Fruit fly (Drosophila melanogaster) whole organism, embryonic: Measurements from ENCODE around the gene CG33293.

Experiments used
- Ada2b ChIP-seq: fragments of 200-800 bp; sonication (Bioruptor generic); IDR thresholded peaks from 2 replicates; pipeline ENCODE4 v1.3.6; 2022; ENCODE audit warnings: missing biosample characterization, missing genetic modification characterization
- CG10462 ChIP-seq: fragments of 200-800 bp; sonication (Bioruptor generic); optimal IDR thresholded peaks from 2 replicates; lab custom pipeline; 2016; ENCODE audit warnings: missing biosample characterization, missing genetic modification characterization
- CG10979 ChIP-seq: fragments of 200-800 bp; sonication (Bioruptor generic); optimal IDR thresholded peaks from 2 replicates; lab custom pipeline; 2018; ENCODE audit warnings: missing biosample characterization, mild to moderate bottlenecking, missing genetic modification characterization, moderate library complexity
- CG12769 ChIP-seq: fragments of 200-800 bp; sonication (Bioruptor generic); optimal IDR thresholded peaks from 2 replicates; lab custom pipeline; 2019; ENCODE audit warnings: missing biosample characterization, mild to moderate bottlenecking, missing genetic modification characterization, moderate library complexity
- CG13287 ChIP-seq: fragments of 200-800 bp; sonication (Bioruptor generic); IDR thresholded peaks from 2 replicates; pipeline ENCODE4 v1.3.6; 2022; ENCODE audit warnings: missing biosample characterization, missing genetic modification characterization; ENCODE audit not compliant: partially characterized antibody
- CG13775 ChIP-seq: fragments of 200-800 bp; sonication (Bioruptor generic); optimal IDR thresholded peaks from 3 replicates; lab custom pipeline; 2017; ENCODE audit warnings: missing biosample characterization, mild to moderate bottlenecking, missing genetic modification characterization
- CG13894 ChIP-seq: fragments of 200-800 bp; sonication (Bioruptor generic); optimal IDR thresholded peaks from 3 replicates; lab custom pipeline; 2018; ENCODE audit warnings: missing biosample characterization, mild to moderate bottlenecking, missing genetic modification characterization, moderate library complexity
- CG15011 ChIP-seq: fragments of 200-800 bp; sonication (Bioruptor generic); optimal IDR thresholded peaks from 3 replicates; lab custom pipeline; 2018; ENCODE audit warnings: missing biosample characterization, mild to moderate bottlenecking, missing genetic modification characterization
- CG17802 ChIP-seq: fragments of 200-800 bp; sonication (Bioruptor generic); optimal IDR thresholded peaks from 2 replicates; lab custom pipeline; 2018; ENCODE audit warnings: missing biosample characterization, mild to moderate bottlenecking, missing genetic modification characterization, moderate library complexity
- CG17912 ChIP-seq: fragments of 200-800 bp; sonication (Bioruptor generic); optimal IDR thresholded peaks from 2 replicates; lab custom pipeline; 2018; ENCODE audit warnings: missing biosample characterization, mild to moderate bottlenecking, missing genetic modification characterization
- CG33557 ChIP-seq: fragments of 200-800 bp; sonication (Bioruptor generic); optimal IDR thresholded peaks from 2 replicates; lab custom pipeline; 2019; ENCODE audit warnings: missing biosample characterization, mild to moderate bottlenecking, missing genetic modification characterization, moderate library complexity
- CG3726 ChIP-seq: fragments of 200-800 bp; sonication (Bioruptor generic); IDR thresholded peaks from 3 replicates; pipeline ENCODE4, ENCODE4 v1.3.6; 2022; ENCODE audit warnings: missing biosample characterization, missing genetic modification characterization
- CG3838 ChIP-seq: fragments of 200-800 bp; sonication (Bioruptor generic); optimal IDR thresholded peaks from 3 replicates; lab custom pipeline; 2016; ENCODE audit warnings: missing biosample characterization, missing genetic modification characterization
- CG4404 ChIP-seq: fragments of 200-800 bp; sonication (Bioruptor generic); IDR thresholded peaks from 2 replicates; pipeline ENCODE4 v1.3.6; 2022; ENCODE audit warnings: missing biosample characterization, missing genetic modification characterization
- CG7357 ChIP-seq: fragments of 200-800 bp; sonication (Bioruptor generic); IDR thresholded peaks from 3 replicates; pipeline ENCODE4 v1.3.6; 2022; ENCODE audit warnings: missing biosample characterization, missing genetic modification characterization
- CG7556 ChIP-seq: fragments of 200-800 bp; sonication (Bioruptor generic); optimal IDR thresholded peaks from 2 replicates; lab custom pipeline; 2017; ENCODE audit warnings: missing biosample characterization, mild to moderate bottlenecking, missing genetic modification characterization
- CG8765 ChIP-seq: fragments of 200-800 bp; sonication (Bioruptor generic); IDR thresholded peaks from 2 replicates; pipeline ENCODE4 v1.3.6; 2022; ENCODE audit warnings: missing biosample characterization, missing genetic modification characterization
- Hr78 ChIP-seq, 2 experiments: fragments of 200-800 bp in 1 of 2; fragments of >200 bp in 1 of 2; sonication (Bioruptor generic) in 1 of 2; optimal IDR thresholded peaks; 2 replicates each; lab custom pipeline; 2017 to 2019; ENCODE audit warnings: missing biosample characterization in 2 of 2, missing genetic modification characterization in 2 of 2, mild to moderate bottlenecking in 1 of 2, moderate library complexity in 1 of 2
- Hsf ChIP-seq: fragments of 200-800 bp; sonication (Bioruptor generic); optimal IDR thresholded peaks from 3 replicates; lab custom pipeline; 2016; ENCODE audit warnings: missing biosample characterization, missing genetic modification characterization
- Jarid2 ChIP-seq: fragments of 200-800 bp; sonication (Bioruptor generic); optimal IDR thresholded peaks from 3 replicates; lab custom pipeline; 2017; ENCODE audit warnings: mild to moderate bottlenecking, missing biosample characterization, missing genetic modification reagents, missing genetic modification characterization
- Sry-β ChIP-seq: fragments of 200-800 bp; sonication (Bioruptor generic); optimal IDR thresholded peaks from 2 replicates; lab custom pipeline; 2018; ENCODE audit warnings: missing biosample characterization, mild to moderate bottlenecking, missing genetic modification characterization, moderate library complexity
- Stat92E ChIP-seq, 3 experiments: fragments of >200 bp in 2 of 3; fragments of 200-800 bp in 1 of 3; sonication (Bioruptor generic) in 1 of 3; optimal IDR thresholded peaks; 2 replicates each; lab custom pipeline; 2017 to 2019; ENCODE audit warnings: missing biosample characterization in 3 of 3, missing genetic modification characterization in 3 of 3, mild to moderate bottlenecking in 1 of 3, moderate library complexity in 1 of 3
- abd-A ChIP-seq: fragments of 200-800 bp; sonication (Bioruptor generic); optimal IDR thresholded peaks from 3 replicates; lab custom pipeline; 2019; ENCODE audit warnings: missing biosample characterization, mild to moderate bottlenecking, missing genetic modification characterization, moderate library complexity
- az2 ChIP-seq: fragments of 200-800 bp; sonication (Bioruptor generic); optimal IDR thresholded peaks from 3 replicates; lab custom pipeline; 2016; ENCODE audit warnings: missing biosample characterization, missing genetic modification characterization
- bcd ChIP-seq: fragments of 200-800 bp; sonication (Bioruptor generic); optimal IDR thresholded peaks from 2 replicates; lab custom pipeline; 2017; ENCODE audit warnings: missing biosample characterization, mild to moderate bottlenecking, missing genetic modification characterization
- caup ChIP-seq: fragments of 200-800 bp; sonication (Bioruptor generic); optimal IDR thresholded peaks from 3 replicates; lab custom pipeline; 2017; ENCODE audit warnings: missing biosample characterization, mild to moderate bottlenecking, missing genetic modification characterization, moderate library complexity; ENCODE audit not compliant: severe bottlenecking
- cwo ChIP-seq: fragments of 200-800 bp; sonication (Bioruptor generic); optimal IDR thresholded peaks from 3 replicates; lab custom pipeline; 2017; ENCODE audit warnings: missing biosample characterization, missing genetic modification characterization, mild to moderate bottlenecking, moderate library complexity, missing genetic modification reagents
- dimm ChIP-seq: fragments of 200-800 bp; sonication (Bioruptor generic); IDR thresholded peaks from 2 replicates; pipeline ENCODE4 v1.3.6; 2022; ENCODE audit warnings: missing biosample characterization, missing genetic modification characterization
- ftz-f1 ChIP-seq: fragments of 200-800 bp; sonication (Bioruptor generic); optimal IDR thresholded peaks from 2 replicates; lab custom pipeline; 2016; ENCODE audit warnings: missing biosample characterization, missing genetic modification characterization
- gcm2 ChIP-seq: fragments of 200-800 bp; sonication (Bioruptor generic); optimal IDR thresholded peaks from 2 replicates; lab custom pipeline; 2016; ENCODE audit warnings: missing biosample characterization, missing genetic modification characterization
- grn ChIP-seq: fragments of 200-800 bp; sonication (Bioruptor generic); optimal IDR thresholded peaks from 3 replicates; lab custom pipeline; 2017; ENCODE audit warnings: missing biosample characterization, missing genetic modification characterization
- kay ChIP-seq: fragments of 200-800 bp; sonication (Bioruptor generic); optimal IDR thresholded peaks from 2 replicates; lab custom pipeline; 2016; ENCODE audit warnings: missing biosample characterization, missing genetic modification characterization
- lab ChIP-seq: fragments of 200-800 bp; sonication (Bioruptor generic); optimal IDR thresholded peaks from 3 replicates; lab custom pipeline; 2017; ENCODE audit warnings: missing biosample characterization, missing genetic modification characterization, mild to moderate bottlenecking, moderate library complexity, missing genetic modification reagents
- nerfin-1 ChIP-seq: fragments of 200-800 bp; sonication (Bioruptor generic); optimal IDR thresholded peaks from 3 replicates; lab custom pipeline; 2019; ENCODE audit warnings: missing biosample characterization, mild to moderate bottlenecking, missing genetic modification characterization, moderate library complexity
- oc ChIP-seq: fragments of 200-800 bp; sonication (Bioruptor generic); optimal IDR thresholded peaks from 2 replicates; lab custom pipeline; 2018; ENCODE audit warnings: missing biosample characterization, mild to moderate bottlenecking, missing genetic modification characterization, moderate library complexity
- onecut ChIP-seq: fragments of 200-800 bp; sonication (Bioruptor generic); IDR thresholded peaks from 2 replicates; pipeline ENCODE4 v1.3.6; 2022; ENCODE audit warnings: missing biosample characterization, missing genetic modification characterization
- pros ChIP-seq: fragments of 200-800 bp; sonication (Bioruptor generic); optimal IDR thresholded peaks from 3 replicates; lab custom pipeline; 2019; ENCODE audit warnings: missing biosample characterization, mild to moderate bottlenecking, missing genetic modification characterization, moderate library complexity
- sd ChIP-seq: fragments of 200-800 bp; sonication (Bioruptor generic); optimal IDR thresholded peaks from 3 replicates; lab custom pipeline; 2018; ENCODE audit warnings: missing biosample characterization, mild to moderate bottlenecking, missing genetic modification characterization, moderate library complexity
- slbo ChIP-seq: fragments of 200-800 bp; sonication (Bioruptor generic); IDR thresholded peaks from 2 replicates; pipeline ENCODE4 v1.3.6; 2022; ENCODE audit warnings: missing biosample characterization, missing genetic modification characterization
- stc ChIP-seq: fragments of 200-800 bp; sonication (Bioruptor generic); IDR thresholded peaks from 2 replicates; pipeline ENCODE4 v1.3.6; 2022; ENCODE audit warnings: missing biosample characterization, missing genetic modification characterization
- tx ChIP-seq: fragments of 200-800 bp; sonication (Bioruptor generic); optimal IDR thresholded peaks from 2 replicates; lab custom pipeline; 2016; ENCODE audit warnings: missing biosample characterization, missing genetic modification characterization
- unpg ChIP-seq: fragments of 200-800 bp; sonication (Bioruptor generic); optimal IDR thresholded peaks from 3 replicates; lab custom pipeline; 2018; ENCODE audit warnings: missing biosample characterization, mild to moderate bottlenecking, missing genetic modification characterization, moderate library complexity
- vfl ChIP-seq: fragments of 200-800 bp; sonication (Bioruptor generic); optimal IDR thresholded peaks from 2 replicates; lab custom pipeline; 2016; ENCODE audit warnings: missing biosample characterization, missing genetic modification characterization
- vnd ChIP-seq: fragments of 200-800 bp; sonication (Bioruptor generic); IDR thresholded peaks from 3 replicates; pipeline ENCODE4 v1.3.6; 2022; ENCODE audit warnings: missing biosample characterization, missing genetic modification characterization; ENCODE audit not compliant: partially characterized antibody
- z ChIP-seq: fragments of 200-800 bp; sonication (Bioruptor generic); IDR thresholded peaks from 3 replicates; pipeline ENCODE4 v1.3.6; 2022; ENCODE audit warnings: missing biosample characterization, missing genetic modification characterization
- zen2 ChIP-seq: fragments of 200-800 bp; sonication (Bioruptor generic); IDR thresholded peaks from 3 replicates; pipeline ENCODE4 v1.3.6; 2022; ENCODE audit warnings: missing biosample characterization, missing genetic modification characterization; ENCODE audit not compliant: partially characterized antibody

CG33293 gene

dm6 chr3R:5250530-5251242 lies 10.2 kb upstream of the CG33293 start (continued):
- TF ChIP-seq CG7357 (no peak), CG17802 (tag; lab: Kevin White, UChicago) (no peak), Hsf (GFP tag; lab: Kevin White, UChicago) (peak; percentile 7), CG33557 (GFP tag; lab: Kevin White, UChicago) (no peak), gcm2 (GFP tag; lab: Kevin White, UChicago) (no peak), CG10462 (GFP tag; lab: Kevin White, UChicago) (no peak), CG17912 (no peak), az2 (GFP tag; lab: Kevin White, UChicago) (no peak), vnd (GFP tag; lab: Robert Waterston, UW) (no peak), CG13775 (GFP tag; lab: Kevin White, UChicago) (no peak), dimm (GFP tag; lab: Robert Waterston, UW) (no peak), stc (GFP tag; lab: Robert Waterston, UW) (no peak)

DNA sequence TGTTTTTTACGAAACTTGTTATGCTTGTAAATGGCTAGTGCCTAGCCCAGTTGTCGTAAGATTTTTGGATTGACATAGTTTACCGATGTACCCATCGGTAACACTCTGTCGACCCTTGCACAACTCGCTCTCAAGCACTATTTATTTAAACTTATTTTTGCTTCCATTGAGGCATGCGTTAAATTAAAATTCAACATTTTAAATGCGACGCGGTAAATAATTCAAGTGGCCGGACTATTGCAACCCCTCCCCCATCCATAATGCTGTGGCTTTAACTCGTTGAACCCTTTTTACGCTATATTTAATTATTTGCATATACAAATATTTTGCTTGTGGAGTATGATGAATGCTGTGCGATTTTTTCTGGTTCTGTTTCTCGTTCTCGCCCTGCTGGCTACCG lies 8.8 kb upstream of the CG33293 start:
- no peak for TF ChIP-seq CG15011 (GFP tag; lab: Kevin White, UChicago)

DNA sequence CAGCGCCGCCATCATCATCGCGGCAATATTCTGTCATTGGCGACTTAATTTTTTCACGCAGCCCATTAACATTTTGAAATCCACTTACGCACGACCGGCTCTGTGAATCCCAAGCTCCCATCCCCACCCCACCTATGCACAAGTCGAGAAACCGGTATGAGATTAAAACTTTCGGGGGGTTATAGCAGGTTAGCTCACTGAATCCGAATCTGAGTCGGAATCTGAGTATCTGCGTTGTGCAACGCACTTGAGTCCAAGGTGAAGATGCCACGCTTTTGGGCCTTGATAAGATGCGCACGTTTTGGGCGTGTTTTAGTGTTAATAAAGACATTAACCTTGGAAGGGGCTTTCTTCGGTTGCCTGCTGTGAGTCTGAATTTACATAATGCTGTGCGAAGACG lies 6.4 kb upstream of the CG33293 start:
- TF ChIP-seq zen2 (GFP tag; lab: Robert Waterston, UW) (0 out of 3 replicates have a peak, but pooled peaks have one; percentile 49), CG10979 (tag; lab: Kevin White, UChicago) (no peak), cwo (peak; percentile 52), CG3838 (GFP tag; lab: Kevin White, UChicago) (no peak), kay (GFP tag; lab: Kevin White, UChicago) (no peak), unpg (GFP tag; lab: Kevin White, UChicago) (no peak), Jarid2 (no peak), tx (no peak), CG3726 (GFP tag; lab: Robert Waterston, UW) (no peak), Sry-β (GFP tag; lab: Kevin White, UChicago) (no peak), CG7556 (GFP tag; lab: Kevin White, UChicago) (no peak), Ada2b (GFP tag; lab: Robert Waterston, UW) (no peak), nerfin-1 (tag; lab: Kevin White, UChicago) (no peak), oc (peak; percentile 52), CG13894 (tag; lab: Kevin White, UChicago) (no peak), CG8765 (GFP tag; lab: Robert Waterston, UW) (no peak), abd-A (tag; lab: Kevin White, UChicago) (peak; percentile 20), vfl (GFP tag; lab: Kevin White, UChicago) (no peak), z (GFP tag; lab: Robert Waterston, UW) (peak; percentile 62; the same call in 1 of the 3 replicates), onecut (GFP tag; lab: Robert Waterston, UW) (no peak), caup (GFP tag; lab: Kevin White, UChicago) (no peak), slbo (GFP tag; lab: Robert Waterston, UW) (no peak), grn (GFP tag; lab: Kevin White, UChicago) (peak; percentile 53), CG12769 (peak; percentile 57), bcd (GFP tag; lab: Kevin White, UChicago) (no peak), CG13287 (GFP tag; lab: Robert Waterston, UW) (0 out of 2 replicates have a peak, but pooled peaks have one; percentile 4), CG4404 (GFP tag; lab: Robert Waterston, UW) (no peak), Hr78 (GFP tag; optimal IDR thresholded peaks at IDR 0.05; lab: Kevin White, UChicago) (peak in 1 of 2 experiments; percentile 39), lab (GFP tag; lab: Kevin White, UChicago) (no peak), pros (GFP tag; lab: Kevin White, UChicago) (peak; percentile 99), sd (tag; lab: Kevin White, UChicago) (peak; percentile 43), Stat92E (GFP tag; optimal IDR thresholded peaks at IDR 0.05; lab: Kevin White, UChicago) (no peak), ftz-f1 (GFP tag; lab: Kevin White, UChicago) (peak; percentile 17)
